Worm (Caenorhabditis elegans) whole organism, L4 larva: Measurements from ENCODE around the gene fbxb-52.

Experiments used
- F10B5.3 ChIP-seq: sonication (generic microtip); optimal IDR thresholded peaks from 2 replicates; lab custom pipeline; 2016; ENCODE audit warnings: mild to moderate bottlenecking, missing genetic modification characterization, missing compliant biosample characterization
- F26F4.8 ChIP-seq: fragments of 200-800 bp; sonication (Bioruptor generic); conservative IDR thresholded peaks from 2 replicates; pipeline ENCODE4 v1.3.6; 2022; ENCODE audit warnings: missing genetic modification characterization, missing compliant biosample characterization
- F37D6.2 ChIP-seq: sonication (generic microtip); optimal IDR thresholded peaks from 2 replicates; lab custom pipeline; 2016; ENCODE audit warnings: mild to moderate bottlenecking, missing genetic modification characterization, missing compliant biosample characterization
- R02D3.7 ChIP-seq: fragments of 150-350 bp; sonication (generic microtip); optimal IDR thresholded peaks from 3 replicates; lab custom pipeline; 2014; ENCODE audit warnings: missing biosample characterization, missing genetic modification characterization
- T20F7.1 ChIP-seq: fragments of 200-800 bp; sonication (Bioruptor generic); optimal IDR thresholded peaks from 2 replicates; lab custom pipeline; 2018; ENCODE audit warnings: mild to moderate bottlenecking, missing genetic modification characterization, missing compliant biosample characterization
- T26A8.4 ChIP-seq: fragments of 200-800 bp; sonication (Bioruptor generic); IDR thresholded peaks from 2 replicates; pipeline ENCODE4 v1.3.6; 2022; ENCODE audit warnings: missing genetic modification characterization, missing compliant biosample characterization
- Y48G9A.11 ChIP-seq: fragments of 200-800 bp; sonication (Bioruptor generic); IDR thresholded peaks from 2 replicates; pipeline ENCODE4 v1.3.6; 2022; ENCODE audit warnings: missing genetic modification reagents, missing genetic modification characterization, missing compliant biosample characterization
- Y75B8A.6 ChIP-seq: fragments of 200-800 bp; sonication (Bioruptor generic); IDR thresholded peaks from 2 replicates; pipeline ENCODE4 v1.3.6; 2022; ENCODE audit warnings: missing genetic modification reagents, missing genetic modification characterization, missing compliant biosample characterization
- ZK337.2 ChIP-seq: fragments of 200-800 bp; sonication (Bioruptor generic); IDR thresholded peaks from 2 replicates; pipeline ENCODE4 v1.3.6; 2022; ENCODE audit warnings: missing genetic modification reagents, missing genetic modification characterization, missing compliant biosample characterization
- aha-1 ChIP-seq: fragments of 150-350 bp; peaks from one replicate; lab custom pipeline; 2014; ENCODE audit warnings: missing biosample characterization, missing genetic modification characterization
- aly-2 ChIP-seq: sonication (generic microtip); optimal IDR thresholded peaks from 2 replicates; lab custom pipeline; 2018; ENCODE audit warnings: missing biosample characterization, missing genetic modification characterization
- ceh-20 ChIP-seq: fragments of 200-800 bp; sonication (Bioruptor generic); IDR thresholded peaks from 2 replicates; pipeline ENCODE4 v1.3.6; 2022; ENCODE audit warnings: missing genetic modification reagents, missing genetic modification characterization, missing compliant biosample characterization
- ceh-44 ChIP-seq: fragments of 200-800 bp; sonication (Bioruptor generic); IDR thresholded peaks from 2 replicates; pipeline ENCODE4 v1.3.6; 2022; ENCODE audit warnings: missing genetic modification reagents, missing genetic modification characterization, missing compliant biosample characterization
- ceh-62 ChIP-seq: sonication (generic microtip); optimal IDR thresholded peaks from 2 replicates; lab custom pipeline; 2017; ENCODE audit warnings: missing biosample characterization, missing genetic modification characterization
- ctbp-1 ChIP-seq: fragments of 200-800 bp; sonication (Bioruptor generic); IDR thresholded peaks from 2 replicates; pipeline ENCODE4 v1.3.6; 2022; ENCODE audit warnings: missing genetic modification reagents, missing genetic modification characterization, missing compliant biosample characterization
- daf-16 ChIP-seq, 3 experiments: sonication (generic microtip); optimal IDR thresholded peaks; 2 replicates each; lab custom pipeline; 2016 to 2017; ENCODE audit warnings: missing genetic modification characterization in 3 of 3, missing genetic modification reagents in 3 of 3, mild to moderate bottlenecking in 2 of 3, missing compliant biosample characterization in 2 of 3, missing biosample characterization in 1 of 3, moderate library complexity in 1 of 3
- daf-8 ChIP-seq: fragments of 200-800 bp; sonication (Bioruptor generic); IDR thresholded peaks from 2 replicates; pipeline ENCODE4 v1.3.6; 2022; ENCODE audit warnings: missing genetic modification characterization, missing compliant biosample characterization
- dmd-8 ChIP-seq: fragments of 200-800 bp; sonication (Bioruptor generic); IDR thresholded peaks from 2 replicates; pipeline ENCODE4 v1.3.6; 2022; ENCODE audit warnings: missing genetic modification characterization, missing compliant biosample characterization
- dmd-9 ChIP-seq: fragments of 200-800 bp; sonication (Bioruptor generic); IDR thresholded peaks from 2 replicates; pipeline ENCODE4 v1.3.6; 2022; ENCODE audit warnings: missing genetic modification reagents, missing genetic modification characterization, missing compliant biosample characterization
- duxl-1 ChIP-seq: sonication (generic microtip); optimal IDR thresholded peaks from 2 replicates; lab custom pipeline; 2016; ENCODE audit warnings: mild to moderate bottlenecking, missing genetic modification characterization, moderate library complexity, missing compliant biosample characterization; ENCODE audit not compliant: poor library complexity
- dve-1 ChIP-seq: sonication (generic microtip); optimal IDR thresholded peaks from 2 replicates; lab custom pipeline; 2017; ENCODE audit warnings: antibody characterized with exemption, mild to moderate bottlenecking, missing genetic modification characterization, missing compliant biosample characterization; ENCODE audit not compliant: insufficient read depth
- egl-27 ChIP-seq: sonication (generic microtip); optimal IDR thresholded peaks from 3 replicates; lab custom pipeline; 2017; ENCODE audit warnings: missing biosample characterization, missing genetic modification reagents, missing genetic modification characterization
- hif-1 ChIP-seq, 2 experiments: sonication (generic microtip); optimal IDR thresholded peaks; 2 replicates each; lab custom pipeline; 2016 to 2017; ENCODE audit warnings: missing compliant biosample characterization in 2 of 2, missing genetic modification characterization in 2 of 2, missing genetic modification reagents in 2 of 2, missing genotype in 2 of 2, mild to moderate bottlenecking in 1 of 2
- hmg-1.1 ChIP-seq: fragments of 200-800 bp; sonication (Bioruptor generic); IDR thresholded peaks from 2 replicates; pipeline ENCODE4 v1.3.6; 2022; ENCODE audit warnings: missing genetic modification reagents, missing genetic modification characterization, missing compliant biosample characterization
- lin-1 ChIP-seq: fragments of 200-800 bp; sonication (Bioruptor generic); IDR thresholded peaks from 2 replicates; pipeline ENCODE4 v1.3.6; 2022; ENCODE audit warnings: missing genetic modification reagents, missing genetic modification characterization, missing compliant biosample characterization
- lin-13 ChIP-seq: fragments of 150-350 bp; optimal IDR thresholded peaks from 2 replicates; lab custom pipeline; 2014; ENCODE audit warnings: missing biosample characterization, missing genetic modification reagents, missing genetic modification characterization
- lsy-2 ChIP-seq, 2 experiments: fragments of 150-350 bp in 1 of 2; sonication (generic microtip) in 1 of 2; optimal IDR thresholded peaks; 2 replicates each; lab custom pipeline; 2014 to 2017; ENCODE audit warnings: missing biosample characterization in 2 of 2, missing genetic modification characterization in 2 of 2
- mdt-29 ChIP-seq: fragments of 200-800 bp; sonication (Bioruptor generic); IDR thresholded peaks from 2 replicates; pipeline ENCODE4 v1.3.6; 2022; ENCODE audit warnings: missing genetic modification reagents, missing genetic modification characterization, missing compliant biosample characterization
- mep-1 ChIP-seq: fragments of 150-350 bp; sonication (generic microtip); optimal IDR thresholded peaks from 3 replicates; lab custom pipeline; 2014; ENCODE audit warnings: missing biosample characterization, missing genetic modification characterization
- mxl-3 ChIP-seq: fragments of 200-800 bp; sonication (Bioruptor generic); optimal IDR thresholded peaks from 2 replicates; lab custom pipeline; 2018; ENCODE audit warnings: mild to moderate bottlenecking, missing genetic modification characterization, missing compliant biosample characterization
- nhr-10 ChIP-seq: fragments of 150-350 bp; optimal IDR thresholded peaks from 2 replicates; lab custom pipeline; 2014; ENCODE audit warnings: missing biosample characterization, missing genetic modification characterization
- nhr-102 ChIP-seq: sonication (generic microtip); optimal IDR thresholded peaks from 2 replicates; lab custom pipeline; 2016; ENCODE audit warnings: mild to moderate bottlenecking, missing genetic modification characterization, moderate library complexity, missing compliant biosample characterization
- nhr-11 ChIP-seq: fragments of 150-350 bp; optimal IDR thresholded peaks from 2 replicates; lab custom pipeline; 2014; ENCODE audit warnings: missing biosample characterization, missing genetic modification characterization
- nhr-111 ChIP-seq: fragments of 200-800 bp; sonication (Bioruptor generic); optimal IDR thresholded peaks from 2 replicates; lab custom pipeline; 2018; ENCODE audit warnings: mild to moderate bottlenecking, missing genetic modification characterization, missing compliant biosample characterization
- nhr-237 ChIP-seq: sonication (generic microtip); optimal IDR thresholded peaks from 2 replicates; lab custom pipeline; 2017; ENCODE audit warnings: missing biosample characterization, missing genetic modification characterization
- nhr-25 ChIP-seq: sonication (generic microtip); optimal IDR thresholded peaks from 2 replicates; lab custom pipeline; 2017; ENCODE audit warnings: missing genetic modification characterization, mild to moderate bottlenecking, missing compliant biosample characterization, antibody characterized with exemption, moderate library complexity, borderline replicate concordance; ENCODE audit not compliant: insufficient read depth
- nhr-41 ChIP-seq: fragments of 200-800 bp; sonication (Bioruptor generic); IDR thresholded peaks from 2 replicates; pipeline ENCODE4 v1.3.6; 2022; ENCODE audit warnings: missing genetic modification reagents, missing genetic modification characterization, missing compliant biosample characterization
- nhr-48 ChIP-seq: sonication (generic microtip); optimal IDR thresholded peaks from 2 replicates; lab custom pipeline; 2016; ENCODE audit warnings: mild to moderate bottlenecking, missing genetic modification characterization, missing compliant biosample characterization
- nhr-76 ChIP-seq: fragments of 150-350 bp; optimal IDR thresholded peaks from 2 replicates; lab custom pipeline; 2014; ENCODE audit warnings: missing biosample characterization, missing genetic modification characterization
- pha-4 ChIP-seq, 2 experiments: fragments of 150-350 bp in 1 of 2; fragments of 200-800 bp in 1 of 2; sonication (Bioruptor generic) in 1 of 2; IDR thresholded peaks in 1 of 2; optimal IDR thresholded peaks in 1 of 2; 2 replicates each; pipeline versions ENCODE4 v1.3.6 to Lab custom; 2014 to 2022; ENCODE audit warnings: missing genetic modification characterization in 2 of 2, missing genetic modification reagents in 2 of 2, missing biosample characterization in 1 of 2, missing compliant biosample characterization in 1 of 2
- pqm-1 ChIP-seq: sonication (generic microtip); optimal IDR thresholded peaks from 2 replicates; lab custom pipeline; 2017; ENCODE audit warnings: missing biosample characterization, missing genetic modification characterization
- set-16 ChIP-seq: fragments of 200-800 bp; sonication (Bioruptor generic); IDR thresholded peaks from 2 replicates; pipeline ENCODE4 v1.3.6; 2022; ENCODE audit warnings: missing genetic modification reagents, missing genetic modification characterization, missing compliant biosample characterization
- skn-1 ChIP-seq: fragments of 150-350 bp; optimal IDR thresholded peaks from 2 replicates; lab custom pipeline; 2014; ENCODE audit warnings: missing biosample characterization, missing genetic modification characterization
- vab-7 ChIP-seq: fragments of 200-800 bp; sonication (Bioruptor generic); IDR thresholded peaks from 2 replicates; pipeline ENCODE4 v1.3.6; 2022; ENCODE audit warnings: missing genetic modification reagents, missing genetic modification characterization, missing compliant biosample characterization
- zag-1 ChIP-seq: fragments of 150-350 bp; optimal IDR thresholded peaks from 2 replicates; lab custom pipeline; 2014; ENCODE audit warnings: missing biosample characterization, missing genetic modification characterization
- zfp-2 ChIP-seq: sonication (generic microtip); optimal IDR thresholded peaks from 2 replicates; lab custom pipeline; 2016; ENCODE audit warnings: mild to moderate bottlenecking, missing genetic modification characterization, missing compliant biosample characterization
- zfp-3 ChIP-seq: fragments of 200-800 bp; sonication (Bioruptor generic); conservative IDR thresholded peaks from 2 replicates; pipeline ENCODE4 v1.3.6; 2022; ENCODE audit warnings: missing genetic modification reagents, missing genetic modification characterization, missing compliant biosample characterization
- zip-11 ChIP-seq: fragments of 200-800 bp; sonication (Bioruptor generic); IDR thresholded peaks from 2 replicates; pipeline ENCODE4 v1.3.6; 2022; ENCODE audit warnings: missing genetic modification characterization, missing compliant biosample characterization
- ztf-7 ChIP-seq: fragments of 150-350 bp; optimal IDR thresholded peaks from 2 replicates; lab custom pipeline; 2014; ENCODE audit warnings: missing biosample characterization, missing genetic modification characterization

Gene fbxb-52

ce11 chrII:1519867-1520266, 30.5 kb downstream of the fbxb-52 start (continued):
- no peak for TF ChIP-seq F26F4.8 (GFP tag; lab: Robert Waterston, UW)
- peak; percentile 6 for TF ChIP-seq dve-1 (tag; lab: Kevin White, UChicago)
- TF ChIP-seq pqm-1, result no peak
- TF ChIP-seq T26A8.4, result no peak
- peak; percentile 40; the same call in 1 of the 2 replicates for TF ChIP-seq dmd-9 (GFP tag; lab: Robert Waterston, UW)
- TF ChIP-seq nhr-41 (GFP tag; lab: Robert Waterston, UW), result 0 out of 2 replicates have a peak, but pooled peaks have one; percentile 41
- peak in 1 of 2 experiments; percentile 29 for TF ChIP-seq lsy-2 (tag; optimal IDR thresholded peaks at IDR 0.05; lab: Kevin White, UChicago)
- no peak for TF ChIP-seq nhr-25 (tag; lab: Kevin White, UChicago)
- TF ChIP-seq F37D6.2 (tag; lab: Kevin White, UChicago), result peak; percentile 37
- peak; percentile 49 for TF ChIP-seq mep-1
- TF ChIP-seq nhr-48 (tag; lab: Kevin White, UChicago), result no peak
- TF ChIP-seq pha-4 (GFP tag; IDR thresholded peaks at IDR 0.05; lab: Robert Waterston, UW), result peak; percentile 73
- TF ChIP-seq pha-4 (tag; optimal IDR thresholded peaks at IDR 0.05; lab: Kevin White, UChicago), result no peak
- 0 out of 2 replicates have a peak, but pooled peaks have one; percentile 67 for TF ChIP-seq dmd-8 (GFP tag; lab: Robert Waterston, UW)
- no peak for TF ChIP-seq ceh-62 (tag; lab: Kevin White, UChicago)
- TF ChIP-seq mxl-3 (GFP tag; lab: Kevin White, UChicago), result no peak
- TF ChIP-seq skn-1 (tag; lab: Kevin White, UChicago), result no peak
- peak; percentile 15 for TF ChIP-seq nhr-11
- peak in 1 of 2 experiments; percentile 22 for TF ChIP-seq hif-1 (tag; optimal IDR thresholded peaks at IDR 0.05; lab: Kevin White, UChicago)
- peak; percentile 42 for TF ChIP-seq aha-1 (tag; lab: Kevin White, UChicago)
- TF ChIP-seq zfp-3 (GFP tag; lab: Robert Waterston, UW), result 0 out of 2 replicates have a peak, but pooled peaks have one; percentile 64
- TF ChIP-seq nhr-111 (GFP tag; lab: Kevin White, UChicago), result peak; percentile 41
- no peak for TF ChIP-seq R02D3.7
- TF ChIP-seq zag-1 (tag; lab: Kevin White, UChicago), result no peak
- TF ChIP-seq ceh-44, result no peak; the same call in 1 of the 2 replicates
- no peak for TF ChIP-seq aly-2 (tag; lab: Kevin White, UChicago)
- TF ChIP-seq T20F7.1 (GFP tag; lab: Kevin White, UChicago), result no peak
- TF ChIP-seq nhr-76 (tag; lab: Kevin White, UChicago), result no peak
- peak; percentile 82 for TF ChIP-seq vab-7 (GFP tag; lab: Robert Waterston, UW)
- TF ChIP-seq hmg-1.1, result peak; percentile 88
- TF ChIP-seq F10B5.3, result peak; percentile 26
- TF ChIP-seq daf-16 (GFP tag; optimal IDR thresholded peaks at IDR 0.05; lab: Kevin White, UChicago), result peak in 1 of 2 experiments; percentile 23
- no peak for TF ChIP-seq daf-16 (tag; optimal IDR thresholded peaks at IDR 0.05; lab: Kevin White, UChicago)
- no peak for TF ChIP-seq zip-11 (GFP tag; lab: Robert Waterston, UW)
- TF ChIP-seq ztf-7 (tag; lab: Kevin White, UChicago), result peak; percentile 45
- TF ChIP-seq lin-1 (GFP tag; lab: Robert Waterston, UW), result peak; percentile 37; the same call in 1 of the 2 replicates
- TF ChIP-seq daf-8 (GFP tag; lab: Robert Waterston, UW), result no peak
- TF ChIP-seq duxl-1 (tag; lab: Kevin White, UChicago), result peak; percentile 86
- TF ChIP-seq Y75B8A.6, result peak; percentile 60; the same call in 1 of the 2 replicates
- TF ChIP-seq zfp-2 (tag; lab: Kevin White, UChicago), result no peak
- TF ChIP-seq lin-13, result peak; percentile 54
- TF ChIP-seq ctbp-1 (GFP tag; lab: Robert Waterston, UW), result peak; percentile 72
- TF ChIP-seq nhr-10 (tag; lab: Kevin White, UChicago), result no peak
- TF ChIP-seq nhr-102 (tag; lab: Kevin White, UChicago), result no peak
- peak; percentile 65; the same call in 1 of the 2 replicates for TF ChIP-seq Y48G9A.11 (GFP tag; lab: Robert Waterston, UW)
- TF ChIP-seq egl-27, result no peak
- peak; percentile 43; the same call in 1 of the 2 replicates for TF ChIP-seq set-16 (GFP tag; lab: Robert Waterston, UW)
- no peak for TF ChIP-seq ZK337.2 (GFP tag; lab: Robert Waterston, UW)
- no peak for TF ChIP-seq nhr-237 (tag; lab: Kevin White, UChicago)
- TF ChIP-seq ceh-20 (GFP tag; lab: Robert Waterston, UW), result 0 out of 2 replicates have a peak, but pooled peaks have one; percentile 52
- no peak for TF ChIP-seq mdt-29 (GFP tag; lab: Robert Waterston, UW)
